Worm (Caenorhabditis elegans) whole organism, L2 larva: ENCODE data around the gene T25B9.6.
"Not testable (repeated sequence)": the region's sequence is repeated elsewhere in the genome, so short reads cannot be mapped to it uniquely, and the experiment has no call there.

Experiments
- R02D3.7 ChIP-seq: fragments of 150-350 bp; optimal IDR thresholded peaks from 2 replicates; lab custom pipeline; 2014; ENCODE audit warnings: missing biosample characterization, missing genetic modification characterization
- Y55F3AM.14 ChIP-seq: fragments of 200-800 bp; sonication (Bioruptor generic); optimal IDR thresholded peaks from 2 replicates; lab custom pipeline; 2018; ENCODE audit warnings: mild to moderate bottlenecking, missing genetic modification characterization, missing compliant biosample characterization
- ZK546.5 ChIP-seq: sonication (generic microtip); optimal IDR thresholded peaks from 2 replicates; lab custom pipeline; 2017; ENCODE audit warnings: missing biosample characterization, missing genetic modification characterization
- alr-1 ChIP-seq: fragments of 150-350 bp; optimal IDR thresholded peaks from 2 replicates; lab custom pipeline; 2014; ENCODE audit warnings: missing biosample characterization, missing genetic modification characterization
- aly-2 ChIP-seq: fragments of 150-350 bp; optimal IDR thresholded peaks from 2 replicates; lab custom pipeline; 2014; ENCODE audit warnings: missing biosample characterization, missing genetic modification characterization
- blmp-1 ChIP-seq: sonication (generic microtip); optimal IDR thresholded peaks from 2 replicates; lab custom pipeline; 2017; ENCODE audit warnings: missing genetic modification characterization, mild to moderate bottlenecking, missing compliant biosample characterization, antibody characterized with exemption, moderate library complexity; ENCODE audit not compliant: insufficient read depth
- ceh-16 ChIP-seq: fragments of 150-350 bp; optimal IDR thresholded peaks from 2 replicates; lab custom pipeline; 2014; ENCODE audit warnings: missing biosample characterization, missing genetic modification characterization
- ceh-82 ChIP-seq: fragments of 150-350 bp; optimal IDR thresholded peaks from 2 replicates; lab custom pipeline; 2014; ENCODE audit warnings: missing biosample characterization, missing genetic modification characterization
- crh-2 ChIP-seq: sonication (generic microtip); optimal IDR thresholded peaks from 2 replicates; lab custom pipeline; 2017; ENCODE audit warnings: missing biosample characterization, missing genetic modification characterization
- dmd-4 ChIP-seq: sonication (generic microtip); optimal IDR thresholded peaks from 2 replicates; lab custom pipeline; 2017; ENCODE audit warnings: missing biosample characterization, missing genetic modification characterization
- egl-27 ChIP-seq: sonication (generic microtip); optimal IDR thresholded peaks from 3 replicates; lab custom pipeline; 2017; ENCODE audit warnings: missing biosample characterization, missing genetic modification reagents, missing genetic modification characterization
- elt-1 ChIP-seq: fragments of 150-350 bp; optimal IDR thresholded peaks from 2 replicates; lab custom pipeline; 2014; ENCODE audit warnings: missing biosample characterization, missing genetic modification characterization
- elt-3 ChIP-seq: sonication (generic microtip); optimal IDR thresholded peaks from 2 replicates; lab custom pipeline; 2017; ENCODE audit warnings: missing biosample characterization, missing genetic modification characterization
- fos-1 ChIP-seq: fragments of 150-350 bp; optimal IDR thresholded peaks from 2 replicates; lab custom pipeline; 2014; ENCODE audit warnings: missing biosample characterization, missing genetic modification characterization
- lin-11 ChIP-seq: fragments of 150-350 bp; sonication (generic microtip); optimal IDR thresholded peaks from 2 replicates; lab custom pipeline; 2014; ENCODE audit warnings: missing biosample characterization, missing genetic modification characterization, inconsistent platforms, mixed read lengths
- lin-13 ChIP-seq: fragments of 150-350 bp; optimal IDR thresholded peaks from 2 replicates; lab custom pipeline; 2014; ENCODE audit warnings: missing biosample characterization, missing genetic modification reagents, missing genetic modification characterization
- lin-39 ChIP-seq: fragments of 150-350 bp; optimal IDR thresholded peaks from 2 replicates; lab custom pipeline; 2014; ENCODE audit warnings: missing biosample characterization, missing genetic modification reagents, missing genetic modification characterization
- lsy-2 ChIP-seq, 2 experiments: fragments of 150-350 bp in 1 of 2; sonication (generic microtip) in 1 of 2; optimal IDR thresholded peaks; 2 replicates each; lab custom pipeline; 2014 to 2017; ENCODE audit warnings: missing biosample characterization in 2 of 2, missing genetic modification characterization in 2 of 2
- mbf-1 ChIP-seq: sonication (generic microtip); optimal IDR thresholded peaks from 2 replicates; lab custom pipeline; 2017; ENCODE audit warnings: missing biosample characterization, missing genetic modification characterization
- mdl-1 ChIP-seq, 2 experiments: fragments of 150-350 bp in 1 of 2; sonication (generic microtip) in 1 of 2; optimal IDR thresholded peaks; 2 replicates each; lab custom pipeline; 2017; ENCODE audit warnings: missing biosample characterization in 2 of 2, missing genetic modification characterization in 2 of 2
- nhr-10 ChIP-seq: sonication (generic microtip); optimal IDR thresholded peaks from 2 replicates; lab custom pipeline; 2017; ENCODE audit warnings: missing biosample characterization, missing genetic modification characterization
- nhr-11 ChIP-seq: fragments of 150-350 bp; optimal IDR thresholded peaks from 2 replicates; lab custom pipeline; 2014; ENCODE audit warnings: missing biosample characterization, missing genetic modification characterization
- nhr-12 ChIP-seq: fragments of 150-350 bp; optimal IDR thresholded peaks from 2 replicates; lab custom pipeline; 2014; ENCODE audit warnings: missing biosample characterization, missing genetic modification characterization
- nhr-21 ChIP-seq: fragments of 150-350 bp; optimal IDR thresholded peaks from 2 replicates; lab custom pipeline; 2014; ENCODE audit warnings: missing biosample characterization, missing genetic modification characterization
- nhr-23 ChIP-seq: fragments of 150-350 bp; optimal IDR thresholded peaks from 2 replicates; lab custom pipeline; 2014; ENCODE audit warnings: missing biosample characterization, missing genetic modification reagents, missing genetic modification characterization
- nhr-25 ChIP-seq: fragments of 150-350 bp; sonication (generic microtip); optimal IDR thresholded peaks from 3 replicates; lab custom pipeline; 2014; ENCODE audit warnings: missing biosample characterization, missing genetic modification characterization
- nhr-6 ChIP-seq: fragments of 150-350 bp; optimal IDR thresholded peaks from 2 replicates; lab custom pipeline; 2014; ENCODE audit warnings: missing biosample characterization, missing genetic modification characterization
- nhr-77 ChIP-seq: fragments of 150-350 bp; optimal IDR thresholded peaks from 2 replicates; lab custom pipeline; 2014; ENCODE audit warnings: missing biosample characterization, missing genetic modification characterization
- peb-1 ChIP-seq: fragments of 150-350 bp; optimal IDR thresholded peaks from 2 replicates; lab custom pipeline; 2014; ENCODE audit warnings: missing biosample characterization, missing genetic modification characterization
- sem-4 ChIP-seq: fragments of 150-350 bp; optimal IDR thresholded peaks from 2 replicates; lab custom pipeline; 2014; ENCODE audit warnings: missing biosample characterization, missing genetic modification reagents, missing genetic modification characterization
- skn-1 ChIP-seq: sonication (generic microtip); optimal IDR thresholded peaks from 2 replicates; lab custom pipeline; 2017; ENCODE audit warnings: missing biosample characterization, missing genetic modification characterization
- sma-3 ChIP-seq: sonication (generic microtip); optimal IDR thresholded peaks from 2 replicates; lab custom pipeline; 2016; ENCODE audit warnings: missing genetic modification reagents, missing genetic modification characterization, missing compliant biosample characterization
- snpc-4 ChIP-seq: fragments of 150-350 bp; optimal IDR thresholded peaks from 2 replicates; lab custom pipeline; 2014; ENCODE audit warnings: missing biosample characterization, missing genetic modification characterization
- unc-39 ChIP-seq: fragments of 150-350 bp; optimal IDR thresholded peaks from 2 replicates; lab custom pipeline; 2014; ENCODE audit warnings: missing biosample characterization, missing genetic modification characterization
- unc-62 ChIP-seq: fragments of 150-350 bp; optimal IDR thresholded peaks from 2 replicates; lab custom pipeline; 2014; ENCODE audit warnings: missing biosample characterization, missing genetic modification reagents, missing genetic modification characterization
- zag-1 ChIP-seq: fragments of 150-350 bp; optimal IDR thresholded peaks from 2 replicates; lab custom pipeline; 2014; ENCODE audit warnings: missing biosample characterization, missing genetic modification characterization
- ztf-1 ChIP-seq: fragments of 200-800 bp; sonication (Bioruptor generic); conservative IDR thresholded peaks from 2 replicates; pipeline ENCODE4 v1.3.6; 2022; ENCODE audit warnings: missing genetic modification characterization, missing compliant biosample characterization
- ztf-11 ChIP-seq: sonication (generic microtip); optimal IDR thresholded peaks from 2 replicates; lab custom pipeline; 2017; ENCODE audit warnings: missing biosample characterization, missing genetic modification characterization
- ztf-4 ChIP-seq: fragments of 150-350 bp; optimal IDR thresholded peaks from 2 replicates; lab custom pipeline; 2014; ENCODE audit warnings: missing biosample characterization, missing genetic modification characterization

The T25B9.6 gene

DNA sequence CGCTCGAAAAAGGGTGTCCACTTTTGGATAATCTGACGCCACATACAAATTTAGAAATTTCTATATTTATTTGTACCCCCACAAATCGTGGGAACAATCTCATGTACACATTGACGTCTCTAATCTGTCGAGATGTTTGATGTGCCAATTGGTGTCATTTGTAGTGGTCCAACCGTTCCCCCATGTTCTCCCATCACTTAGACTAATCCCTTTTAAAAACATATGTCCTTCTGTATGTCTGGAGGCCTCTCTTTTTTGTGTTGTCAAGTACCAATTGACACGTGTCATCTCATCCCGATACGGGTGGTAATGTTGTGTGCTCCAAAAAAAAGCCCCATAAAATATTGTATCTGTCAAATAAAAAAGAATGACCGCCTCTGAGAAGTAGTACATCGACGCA lies 12.6 kb upstream of the T25B9.6 start:
- TF ChIP-seq dmd-4 (tag; lab: Kevin White, UChicago): no peak
- no peak for TF ChIP-seq zag-1 (tag; lab: Kevin White, UChicago)
- no peak for TF ChIP-seq R02D3.7 (tag; lab: Kevin White, UChicago)
- no peak for TF ChIP-seq ceh-16 (tag; lab: Kevin White, UChicago)
- no peak for TF ChIP-seq skn-1 (tag; lab: Kevin White, UChicago)
- no peak for TF ChIP-seq unc-39 (tag; lab: Kevin White, UChicago)
- no peak for TF ChIP-seq elt-1 (tag; lab: Kevin White, UChicago)
- no peak for TF ChIP-seq lin-39 (tag; lab: Kevin White, UChicago)
- TF ChIP-seq Y55F3AM.14 (GFP tag; lab: Kevin White, UChicago): no peak
- TF ChIP-seq nhr-10: no peak
- TF ChIP-seq ceh-82 (tag; lab: Kevin White, UChicago): no peak
- TF ChIP-seq nhr-12 (tag; lab: Kevin White, UChicago): no peak
- no peak for TF ChIP-seq crh-2 (tag; lab: Kevin White, UChicago)
- TF ChIP-seq nhr-23 (tag; lab: Kevin White, UChicago): no peak
- no peak for TF ChIP-seq nhr-77
- no peak for TF ChIP-seq egl-27
- TF ChIP-seq ztf-1: no peak
- TF ChIP-seq sma-3 (GFP tag; lab: Kevin White, UChicago): no peak
- TF ChIP-seq nhr-11 (tag; lab: Kevin White, UChicago): no peak

DNA sequence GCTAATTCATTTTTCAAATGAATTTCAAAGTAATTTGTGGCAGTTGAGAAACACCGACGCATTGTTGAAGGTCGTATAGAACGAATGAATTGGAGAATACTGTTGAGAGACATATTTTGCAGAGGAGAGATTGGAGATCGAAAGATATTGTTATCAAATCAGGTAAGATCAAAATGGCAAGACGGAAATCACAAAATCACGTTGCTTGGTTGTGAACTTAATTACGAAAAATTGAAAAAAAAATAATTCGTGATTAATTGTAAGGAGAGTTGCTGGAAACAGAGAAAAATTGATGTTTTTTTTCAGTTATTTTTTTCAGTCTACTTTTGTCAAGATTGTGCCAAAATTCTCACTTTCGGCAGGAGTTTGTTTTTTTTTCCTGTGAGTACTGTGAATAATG lies 7.9 kb upstream of the T25B9.6 start, which contains the start of gene T25B9.1:
TSS of gene T25B9.1 (minus strand) at position 101 of the 400 bp plus-strand sequence.
- TF ChIP-seq blmp-1 (tag; lab: Kevin White, UChicago) (no peak), sem-4 (tag; lab: Kevin White, UChicago) (no peak), fos-1 (tag; lab: Kevin White, UChicago) (no peak), peb-1 (tag; lab: Kevin White, UChicago) (no peak), R02D3.7 (tag; lab: Kevin White, UChicago) (no peak), lsy-2 (tag; optimal IDR thresholded peaks at IDR 0.05; lab: Kevin White, UChicago) (no peak), dmd-4 (tag; lab: Kevin White, UChicago) (no peak), mbf-1 (tag; lab: Kevin White, UChicago) (no peak), alr-1 (tag; lab: Kevin White, UChicago) (no peak), ceh-82 (tag; lab: Kevin White, UChicago) (no peak), nhr-21 (tag; lab: Kevin White, UChicago) (no peak), ztf-1 (no peak), skn-1 (tag; lab: Kevin White, UChicago) (no peak), nhr-6 (tag; lab: Kevin White, UChicago) (no peak), aly-2 (tag; lab: Kevin White, UChicago) (no peak), ztf-4 (tag; lab: Kevin White, UChicago) (no peak)

DNA sequence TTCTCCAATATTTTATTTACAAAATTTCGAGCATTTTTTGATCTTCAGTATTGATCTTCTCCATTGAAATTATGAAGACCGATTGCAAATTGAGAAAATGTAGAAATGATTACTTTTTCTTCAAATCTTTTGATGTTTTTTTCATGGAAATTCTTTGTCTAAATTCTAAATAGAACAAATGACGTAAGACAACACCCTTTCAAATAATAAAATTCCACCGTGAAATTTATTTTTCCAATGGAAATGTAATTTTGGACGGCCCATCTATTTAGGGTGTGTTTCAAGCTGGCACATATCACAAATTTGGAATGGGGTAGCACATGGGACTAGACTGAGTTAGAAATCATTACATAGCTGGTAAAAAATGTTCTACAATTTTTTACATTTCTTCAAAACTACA lies 6.2 kb upstream of the T25B9.6 start, which contains the start of gene T25B9.2:
TSS of gene T25B9.2 (minus strand) at position 101 of the 400 bp plus-strand sequence.
- TF ChIP-seq Y55F3AM.14 (GFP tag; lab: Kevin White, UChicago); snpc-4 (tag; lab: Kevin White, UChicago); aly-2 (tag; lab: Kevin White, UChicago): not testable (repeated sequence)

DNA sequence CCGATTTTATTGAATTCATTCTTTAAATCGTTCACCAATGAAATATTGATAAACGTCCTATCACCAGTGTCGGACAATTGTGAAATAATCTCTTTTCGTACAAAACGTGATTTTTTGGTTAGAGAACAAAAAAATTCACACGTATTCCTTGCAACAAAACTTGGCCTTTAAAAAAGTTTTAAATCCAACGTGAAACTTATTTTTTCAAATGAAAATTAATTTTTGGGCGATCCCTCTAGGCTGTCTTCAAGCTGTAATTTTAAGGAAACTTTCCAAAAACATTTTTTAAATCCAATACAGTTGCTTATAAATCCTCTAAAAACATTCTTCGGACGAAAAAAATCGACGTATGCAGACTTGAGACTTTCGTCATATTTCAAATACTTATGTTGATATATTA lies 3.3 kb upstream of the T25B9.6 start, which contains the start of gene T25B9.5:
TSS of gene T25B9.5 (minus strand) at position 101 of the 400 bp plus-strand sequence.
- TF ChIP-seq mbf-1 (tag; lab: Kevin White, UChicago) (no peak), lin-13 (no peak), nhr-21 (tag; lab: Kevin White, UChicago) (no peak), zag-1 (tag; lab: Kevin White, UChicago) (no peak), ztf-11 (no peak), mdl-1 (tag; optimal IDR thresholded peaks at IDR 0.05; lab: Kevin White, UChicago) (no peak), nhr-77 (no peak)

DNA sequence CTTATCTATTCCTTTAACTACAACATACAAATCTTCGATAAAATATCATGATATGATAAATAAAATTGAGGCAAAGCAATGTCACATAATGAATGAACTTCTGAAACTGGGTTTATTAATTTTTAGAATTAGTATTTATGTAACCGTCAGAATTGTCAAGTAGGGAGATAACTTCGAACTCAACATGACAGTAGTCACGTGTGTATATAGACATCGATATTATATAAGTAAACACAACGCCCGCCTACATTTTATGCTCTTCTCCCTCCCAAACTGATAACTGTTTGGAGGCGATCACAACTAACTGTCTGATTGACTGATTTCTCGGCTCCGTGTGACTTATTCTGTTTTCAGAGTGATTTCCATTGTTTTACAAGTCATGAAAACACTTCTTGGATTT lies 3.4 kb downstream of the T25B9.6 start, which contains the start of gene ugt-54:
TSS of gene ugt-54 (plus strand) at position 355 of the 400 bp plus-strand sequence.
- TF ChIP-seq mbf-1 (tag; lab: Kevin White, UChicago) (no peak), unc-62 (GFP tag; lab: Kevin White, UChicago) (no peak), aly-2 (tag; lab: Kevin White, UChicago) (no peak), nhr-6 (tag; lab: Kevin White, UChicago) (no peak), nhr-77 (no peak), ceh-82 (tag; lab: Kevin White, UChicago) (no peak), nhr-10 (no peak), elt-1 (tag; lab: Kevin White, UChicago) (no peak), Y55F3AM.14 (GFP tag; lab: Kevin White, UChicago) (no peak), zag-1 (tag; lab: Kevin White, UChicago) (no peak), ZK546.5 (no peak), blmp-1 (tag; lab: Kevin White, UChicago) (no peak), lin-11 (tag; lab: Kevin White, UChicago) (no peak), sma-3 (GFP tag; lab: Kevin White, UChicago) (no peak), elt-3 (tag; lab: Kevin White, UChicago) (no peak), nhr-23 (tag; lab: Kevin White, UChicago) (no peak), alr-1 (tag; lab: Kevin White, UChicago) (no peak), skn-1 (tag; lab: Kevin White, UChicago) (no peak), egl-27 (no peak), nhr-25 (tag; lab: Kevin White, UChicago) (no peak)
